Worm (Caenorhabditis elegans) whole organism, mixed stage, embryonic: Measurements from ENCODE around the gene K08E4.8.

Experiments
- M03D4.4 ChIP-seq: sonication (generic microtip); optimal IDR thresholded peaks from 2 replicates; lab custom pipeline; 2017; ENCODE audit warnings: mild to moderate bottlenecking, missing genetic modification characterization, missing compliant biosample characterization
- bed-3 ChIP-seq: fragments of 200-800 bp; sonication (Bioruptor generic); optimal IDR thresholded peaks from 3 replicates; lab custom pipeline; 2018; ENCODE audit warnings: mild to moderate bottlenecking, missing genetic modification characterization, moderate library complexity, missing compliant biosample characterization
- blmp-1 ChIP-seq: fragments of 150-350 bp; optimal IDR thresholded peaks from 2 replicates; lab custom pipeline; 2014; ENCODE audit warnings: missing biosample characterization, missing genetic modification characterization
- hlh-1 ChIP-seq: fragments of 150-350 bp; optimal IDR thresholded peaks from 2 replicates; lab custom pipeline; 2014; ENCODE audit warnings: missing biosample characterization, missing genetic modification reagents, missing genetic modification characterization
- lsy-2 ChIP-seq: fragments of 150-350 bp; optimal IDR thresholded peaks from 2 replicates; lab custom pipeline; 2014; ENCODE audit warnings: missing biosample characterization, missing genetic modification characterization
- nhr-2 ChIP-seq: fragments of 150-350 bp; optimal IDR thresholded peaks from 2 replicates; lab custom pipeline; 2014; ENCODE audit warnings: missing biosample characterization, missing genetic modification characterization
- nhr-237 ChIP-seq: fragments of 150-350 bp; optimal IDR thresholded peaks from 2 replicates; lab custom pipeline; 2014; ENCODE audit warnings: missing biosample characterization, missing genetic modification characterization
- sem-2 ChIP-seq: fragments of 200-800 bp; sonication (Bioruptor generic); optimal IDR thresholded peaks from 2 replicates; lab custom pipeline; 2018; ENCODE audit warnings: mild to moderate bottlenecking, missing genetic modification characterization, missing compliant biosample characterization
- snpc-4 ChIP-seq: fragments of 150-350 bp; optimal IDR thresholded peaks from 2 replicates; lab custom pipeline; 2014; ENCODE audit warnings: missing biosample characterization, missing genetic modification characterization
- unc-120 ChIP-seq: sonication (generic microtip); optimal IDR thresholded peaks from 2 replicates; lab custom pipeline; 2017; ENCODE audit warnings: missing genetic modification characterization, missing compliant biosample characterization; ENCODE audit not compliant: poor library complexity, severe bottlenecking
- unc-62 ChIP-seq: fragments of 150-350 bp; optimal IDR thresholded peaks from 2 replicates; lab custom pipeline; 2014; ENCODE audit warnings: missing biosample characterization, missing genetic modification reagents, missing genetic modification characterization
- ztf-11 ChIP-seq: fragments of 150-350 bp; optimal IDR thresholded peaks from 2 replicates; lab custom pipeline; 2014; ENCODE audit warnings: missing biosample characterization, missing genetic modification characterization

- TF ChIP-seq unc-62 (GFP tag; lab: Kevin White, UChicago) (no peak), ztf-11 (tag; lab: Kevin White, UChicago) (no peak), unc-120 (tag; lab: Kevin White, UChicago) (no peak), nhr-237 (tag; lab: Kevin White, UChicago) (no peak), snpc-4 (no peak), bed-3 (no peak), nhr-2 (tag; lab: Kevin White, UChicago) (no peak), lsy-2 (tag; lab: Kevin White, UChicago) (no peak), sem-2 (GFP tag; lab: Kevin White, UChicago) (no peak), hlh-1 (tag; lab: Kevin White, UChicago) (no peak), blmp-1 (tag; lab: Kevin White, UChicago) (no peak), M03D4.4 (tag; lab: Kevin White, UChicago) (no peak)
These were observed 8.7 kb downstream of the K08E4.8 start for ce11 chrIV:12052461-12052860.
